Worm (Caenorhabditis elegans) whole organism, mixed stage, embryonic: ENCODE data around the gene cld-9.

Source experiments
- blmp-1 ChIP-seq: fragments of 150-350 bp; optimal IDR thresholded peaks from 2 replicates; lab custom pipeline; 2014; ENCODE audit warnings: missing biosample characterization, missing genetic modification characterization
- lin-13 ChIP-seq: fragments of 150-350 bp; optimal IDR thresholded peaks from 2 replicates; lab custom pipeline; 2014; ENCODE audit warnings: missing biosample characterization, missing genetic modification characterization
- ztf-11 ChIP-seq: fragments of 150-350 bp; optimal IDR thresholded peaks from 2 replicates; lab custom pipeline; 2014; ENCODE audit warnings: missing biosample characterization, missing genetic modification characterization

DNA sequence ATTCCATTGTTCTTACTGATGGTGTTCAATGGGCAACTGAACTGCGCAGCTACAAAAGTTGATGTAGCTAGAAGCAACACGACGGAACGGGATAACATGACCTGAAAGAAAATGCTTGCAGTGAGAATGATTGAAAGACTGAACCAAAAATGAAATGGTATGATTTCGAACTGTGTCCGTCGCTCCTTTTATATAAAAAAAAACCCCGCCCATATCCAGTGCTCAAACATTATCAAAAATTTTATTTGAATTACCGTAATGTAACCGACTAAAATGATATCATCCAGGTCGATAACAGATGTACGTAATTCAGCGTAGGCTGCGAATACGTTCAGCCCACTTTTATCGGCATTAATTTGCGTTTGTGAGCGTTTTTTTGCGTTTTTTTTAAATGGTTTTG lies 13.3 kb downstream of the cld-9 start, which contains the start of gene irg-5:
- TF ChIP-seq ztf-11, result no peak
- no peak for TF ChIP-seq lin-13 (tag; lab: Kevin White, UChicago)
- TF ChIP-seq blmp-1, result no peak
